Worm (Caenorhabditis elegans) whole organism, young adult: ENCODE results near the gene npr-28.

Source experiments
- B0019.2 ChIP-seq: fragments of 200-800 bp; sonication (Bioruptor generic); conservative IDR thresholded peaks from 2 replicates; pipeline ENCODE4 v1.3.6; 2022; ENCODE audit warnings: missing genetic modification reagents, missing genetic modification characterization, missing compliant biosample characterization
- B0035.1 ChIP-seq: sonication (generic microtip); optimal IDR thresholded peaks from 2 replicates; lab custom pipeline; 2016; ENCODE audit warnings: missing genetic modification characterization, mild to moderate bottlenecking, missing compliant biosample characterization, missing genotype, missing genetic modification reagents
- C06A6.2 ChIP-seq: fragments of 200-800 bp; sonication (Bioruptor generic); conservative IDR thresholded peaks from 2 replicates; pipeline ENCODE4 v1.3.6; 2022; ENCODE audit warnings: missing genetic modification characterization, missing compliant biosample characterization
- D2030.7 ChIP-seq: fragments of 200-800 bp; sonication (Bioruptor generic); IDR thresholded peaks from 2 replicates; pipeline ENCODE4 v1.3.6; 2022; ENCODE audit warnings: missing genetic modification reagents, missing genetic modification characterization, missing compliant biosample characterization
- F57A8.1 ChIP-seq: fragments of 200-800 bp; sonication (Bioruptor generic); optimal IDR thresholded peaks from 2 replicates; lab custom pipeline; 2018; ENCODE audit warnings: mild to moderate bottlenecking, missing genetic modification characterization, moderate library complexity, missing compliant biosample characterization
- K11D2.4 ChIP-seq: fragments of 200-800 bp; sonication (Bioruptor generic); IDR thresholded peaks from 2 replicates; pipeline ENCODE4 v1.3.6; 2022; ENCODE audit warnings: missing genetic modification reagents, missing genetic modification characterization, missing compliant biosample characterization
- T26A5.8 ChIP-seq: sonication (generic microtip); optimal IDR thresholded peaks from 2 replicates; lab custom pipeline; 2016; ENCODE audit warnings: missing genetic modification characterization, missing compliant biosample characterization
- Y53G8AR.9 ChIP-seq: fragments of 200-800 bp; sonication (Bioruptor generic); conservative IDR thresholded peaks from 2 replicates; pipeline ENCODE4 v1.3.6; 2022; ENCODE audit warnings: missing genetic modification reagents, missing genetic modification characterization, missing compliant biosample characterization
- athp-1 ChIP-seq: sonication (generic microtip); optimal IDR thresholded peaks from 2 replicates; lab custom pipeline; 2017; ENCODE audit warnings: mild to moderate bottlenecking, missing genetic modification characterization, missing compliant biosample characterization
- bed-1 ChIP-seq: fragments of 200-800 bp; sonication (Bioruptor generic); IDR thresholded peaks from 2 replicates; pipeline ENCODE4 v1.3.6; 2022; ENCODE audit warnings: missing genetic modification reagents, missing genetic modification characterization, missing compliant biosample characterization
- ceh-58 ChIP-seq: fragments of 200-800 bp; sonication (Bioruptor generic); IDR thresholded peaks from 2 replicates; pipeline ENCODE4 v1.3.6; 2022; ENCODE audit warnings: missing genetic modification characterization, missing compliant biosample characterization
- dox-1 ChIP-seq: fragments of 200-800 bp; sonication (Bioruptor generic); IDR thresholded peaks from 2 replicates; pipeline ENCODE4 v1.3.6; 2022; ENCODE audit warnings: missing genetic modification reagents, missing genetic modification characterization, missing compliant biosample characterization
- dpff-1 ChIP-seq: sonication (generic microtip); optimal IDR thresholded peaks from 2 replicates; lab custom pipeline; 2017; ENCODE audit warnings: mild to moderate bottlenecking, missing genetic modification characterization, missing compliant biosample characterization
- efl-1 ChIP-seq: fragments of 150-350 bp; optimal IDR thresholded peaks from 2 replicates; lab custom pipeline; 2014; ENCODE audit warnings: missing biosample characterization, missing genetic modification reagents, missing genetic modification characterization
- egl-44 ChIP-seq: fragments of 200-800 bp; sonication (Bioruptor generic); IDR thresholded peaks from 2 replicates; pipeline ENCODE4 v1.3.6; 2022; ENCODE audit warnings: missing genetic modification reagents, missing genetic modification characterization, missing compliant biosample characterization
- ekl-4 ChIP-seq: fragments of 200-800 bp; sonication (Bioruptor generic); IDR thresholded peaks from 2 replicates; pipeline ENCODE4 v1.3.6; 2022; ENCODE audit warnings: missing genetic modification reagents, missing genetic modification characterization, missing compliant biosample characterization
- ets-4 ChIP-seq: fragments of 200-800 bp; sonication (Bioruptor generic); optimal IDR thresholded peaks from 2 replicates; lab custom pipeline; 2018; ENCODE audit warnings: mild to moderate bottlenecking, missing genetic modification characterization, missing compliant biosample characterization
- fkh-3 ChIP-seq: sonication (generic microtip); optimal IDR thresholded peaks from 2 replicates; lab custom pipeline; 2016; ENCODE audit warnings: mild to moderate bottlenecking, missing genetic modification characterization, missing compliant biosample characterization
- hmg-20 ChIP-seq: fragments of 200-800 bp; sonication (Bioruptor generic); IDR thresholded peaks from 2 replicates; pipeline ENCODE4 v1.3.6; 2022; ENCODE audit warnings: missing genetic modification reagents, missing genetic modification characterization, missing compliant biosample characterization
- hrde-1 ChIP-seq: sonication (generic microtip); optimal IDR thresholded peaks from 2 replicates; lab custom pipeline; 2016; ENCODE audit warnings: missing genetic modification characterization, mild to moderate bottlenecking, missing compliant biosample characterization, moderate library complexity, missing genotype, missing genetic modification reagents, borderline replicate concordance
- hsf-1 ChIP-seq: fragments of 200-800 bp; sonication (Bioruptor generic); IDR thresholded peaks from 2 replicates; pipeline ENCODE4 v1.3.6; 2022; ENCODE audit warnings: missing genetic modification reagents, missing genetic modification characterization, missing compliant biosample characterization
- let-526 ChIP-seq: fragments of 200-800 bp; sonication (Bioruptor generic); IDR thresholded peaks from 2 replicates; pipeline ENCODE4 v1.3.6; 2022; ENCODE audit warnings: missing genetic modification reagents, missing genetic modification characterization, missing compliant biosample characterization
- lir-1 ChIP-seq: fragments of 200-800 bp; sonication (Bioruptor generic); conservative IDR thresholded peaks from 2 replicates; pipeline ENCODE4 v1.3.6; 2022; ENCODE audit warnings: missing genetic modification reagents, missing genetic modification characterization, missing compliant biosample characterization
- lsy-27 ChIP-seq: sonication (generic microtip); optimal IDR thresholded peaks from 2 replicates; lab custom pipeline; 2017; ENCODE audit warnings: missing genetic modification characterization, mild to moderate bottlenecking, missing compliant biosample characterization, antibody characterized with exemption, missing genotype, borderline replicate concordance; ENCODE audit not compliant: insufficient read depth
- mcd-1 ChIP-seq: fragments of 200-800 bp; sonication (Bioruptor generic); IDR thresholded peaks from 2 replicates; pipeline ENCODE4 v1.3.6; 2022; ENCODE audit warnings: missing genetic modification reagents, missing genetic modification characterization, missing compliant biosample characterization
- nhr-80 ChIP-seq: sonication (generic microtip); optimal IDR thresholded peaks from 2 replicates; lab custom pipeline; 2016; ENCODE audit warnings: missing genetic modification characterization, missing compliant biosample characterization
- rec-8 ChIP-seq, 2 experiments: sonication (generic microtip); optimal IDR thresholded peaks; 2 replicates each; lab custom pipeline; 2016; ENCODE audit warnings: mild to moderate bottlenecking in 2 of 2, missing genetic modification characterization in 2 of 2, missing genetic modification reagents in 2 of 2, missing genotype in 2 of 2, missing biosample characterization in 1 of 2, missing compliant biosample characterization in 1 of 2, moderate library complexity in 1 of 2
- rpc-1 ChIP-seq, 2 experiments: fragments of 150-350 bp in 1 of 2; sonication (generic microtip) in 1 of 2; optimal IDR thresholded peaks; 2 replicates each; lab custom pipeline; 2014 to 2018; ENCODE audit warnings: missing biosample characterization in 1 of 2, missing genetic modification characterization in 1 of 2, missing genetic modification reagents in 1 of 2, missing genotype in 1 of 2
- sdz-38 ChIP-seq: sonication (generic microtip); optimal IDR thresholded peaks from 2 replicates; lab custom pipeline; 2016; ENCODE audit warnings: missing genotype, missing genetic modification characterization, missing compliant biosample characterization
- sea-2 ChIP-seq: fragments of 200-800 bp; sonication (Bioruptor generic); IDR thresholded peaks from 2 replicates; pipeline ENCODE4 v1.3.6; 2022; ENCODE audit warnings: missing genetic modification characterization, missing compliant biosample characterization
- somi-1 ChIP-seq: fragments of 200-800 bp; sonication (Bioruptor generic); optimal IDR thresholded peaks from 2 replicates; lab custom pipeline; 2018; ENCODE audit warnings: mild to moderate bottlenecking, missing genetic modification characterization, missing compliant biosample characterization
- tlf-1 ChIP-seq: fragments of 200-800 bp; sonication (Bioruptor generic); optimal IDR thresholded peaks from 2 replicates; lab custom pipeline; 2018; ENCODE audit warnings: mild to moderate bottlenecking, missing genetic modification characterization, missing compliant biosample characterization
- xnd-1 ChIP-seq: sonication (generic microtip); optimal IDR thresholded peaks from 2 replicates; lab custom pipeline; 2016; ENCODE audit warnings: missing genotype, missing genetic modification reagents, missing genetic modification characterization, missing compliant biosample characterization
- zfh-2 ChIP-seq: fragments of 200-800 bp; sonication (Bioruptor generic); conservative IDR thresholded peaks from 2 replicates; pipeline ENCODE4 v1.3.6; 2022; ENCODE audit warnings: missing genetic modification reagents, missing genetic modification characterization, missing compliant biosample characterization
- ztf-22 ChIP-seq: fragments of 200-800 bp; sonication (Bioruptor generic); optimal IDR thresholded peaks from 2 replicates; lab custom pipeline; 2018; ENCODE audit warnings: mild to moderate bottlenecking, missing genetic modification characterization, moderate library complexity, missing compliant biosample characterization
- ztf-26 ChIP-seq: sonication (generic microtip); optimal IDR thresholded peaks from 2 replicates; lab custom pipeline; 2017; ENCODE audit warnings: missing genetic modification characterization, missing compliant biosample characterization
- ztf-28 ChIP-seq: fragments of 200-800 bp; sonication (Bioruptor generic); IDR thresholded peaks from 2 replicates; pipeline ENCODE4 v1.3.6; 2022; ENCODE audit warnings: missing genetic modification reagents, missing genetic modification characterization, missing compliant biosample characterization
- ztf-3 ChIP-seq: fragments of 200-800 bp; sonication (Bioruptor generic); optimal IDR thresholded peaks from 2 replicates; lab custom pipeline; 2018; ENCODE audit warnings: mild to moderate bottlenecking, missing genetic modification characterization, missing compliant biosample characterization

Gene npr-28

DNA sequence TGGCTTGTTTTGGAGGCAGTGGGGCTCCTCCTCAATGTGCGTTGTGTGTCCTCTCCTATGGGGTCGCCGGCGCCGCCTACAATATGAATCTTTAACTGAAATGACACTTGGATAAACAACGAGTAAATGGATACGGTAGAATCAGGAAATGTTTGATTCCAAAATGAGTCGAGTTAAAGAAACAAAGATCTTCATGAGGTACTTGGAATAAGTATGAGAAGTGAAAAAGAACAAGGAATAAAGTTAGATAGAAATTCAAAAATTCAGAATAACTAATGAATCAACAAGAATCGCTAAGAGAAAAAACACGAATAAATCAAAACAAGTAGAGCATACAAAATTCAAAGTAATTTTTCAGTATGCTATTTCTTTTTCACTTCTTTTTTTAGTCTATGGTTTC lies at the start of gene npr-28:
npr-28 (minus strand) TSS at position 101 of the 400 bp plus-strand sequence.
- TF ChIP-seq dpff-1 (tag; lab: Kevin White, UChicago) (no peak), let-526 (0 out of 2 replicates have a peak, but pooled peaks have one; percentile 25)
- TF ChIP-seq, all 124 proteins: peak for 1

ce11 chrX:8394279-8394678 lies 43.4 kb upstream of the npr-28 start:
- no peak for TF ChIP-seq lir-1 (GFP tag; lab: Robert Waterston, UW)
- no peak for TF ChIP-seq ets-4 (GFP tag; lab: Kevin White, UChicago)
- no peak for TF ChIP-seq rpc-1 (optimal IDR thresholded peaks at IDR 0.05; lab: Kevin White, UChicago)
- no peak for TF ChIP-seq rpc-1 (tag; optimal IDR thresholded peaks at IDR 0.05; lab: Kevin White, UChicago)
- TF ChIP-seq mcd-1 (GFP tag; lab: Robert Waterston, UW): no peak
- TF ChIP-seq bed-1: no peak
- TF ChIP-seq athp-1 (tag; lab: Kevin White, UChicago): no peak
- TF ChIP-seq efl-1 (GFP tag; lab: Kevin White, UChicago): no peak
- no peak for TF ChIP-seq sea-2
- no peak for TF ChIP-seq somi-1 (GFP tag; lab: Kevin White, UChicago)
- no peak for TF ChIP-seq ztf-28 (GFP tag; lab: Robert Waterston, UW)
- TF ChIP-seq hmg-20 (GFP tag; lab: Robert Waterston, UW): no peak
- no peak for TF ChIP-seq ztf-3 (GFP tag; lab: Kevin White, UChicago)
- no peak for TF ChIP-seq nhr-80
- no peak for TF ChIP-seq B0035.1 (tag; lab: Kevin White, UChicago)
- no peak for TF ChIP-seq egl-44 (GFP tag; lab: Robert Waterston, UW)

DNA sequence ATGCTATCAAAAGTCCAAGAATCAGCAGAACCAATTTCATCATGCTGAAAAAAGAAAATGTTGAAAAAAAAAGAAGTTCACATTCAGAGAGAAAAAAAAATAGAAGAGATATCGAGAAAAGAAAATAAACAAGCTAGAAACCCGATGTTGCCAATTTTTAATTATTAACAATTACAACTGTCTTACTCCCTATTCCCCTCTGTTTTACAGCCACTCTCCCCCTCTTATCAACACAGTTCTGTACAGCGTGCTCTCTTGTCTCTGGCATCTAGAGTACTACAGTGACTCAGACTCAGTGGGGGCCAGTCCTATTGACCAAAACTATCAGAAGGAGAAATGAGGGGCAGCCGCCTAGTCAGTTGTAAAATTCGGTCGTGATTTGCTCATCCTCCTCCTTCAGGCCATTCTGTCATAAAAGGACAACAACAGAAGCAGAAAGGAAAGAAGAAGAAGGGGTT lies 41.7 kb upstream of the npr-28 start, which contains the start of gene wrk-1:
wrk-1 (minus strand) TSS at position 51 of the 458 bp plus-strand sequence.
- peak; percentile 40; the same call in 1 of the 2 replicates for TF ChIP-seq dox-1 (GFP tag; lab: Robert Waterston, UW)
- peak; percentile 65 for TF ChIP-seq nhr-80
- no peak for TF ChIP-seq hmg-20 (GFP tag; lab: Robert Waterston, UW)
- TF ChIP-seq hrde-1 (tag; lab: Kevin White, UChicago): no peak

DNA sequence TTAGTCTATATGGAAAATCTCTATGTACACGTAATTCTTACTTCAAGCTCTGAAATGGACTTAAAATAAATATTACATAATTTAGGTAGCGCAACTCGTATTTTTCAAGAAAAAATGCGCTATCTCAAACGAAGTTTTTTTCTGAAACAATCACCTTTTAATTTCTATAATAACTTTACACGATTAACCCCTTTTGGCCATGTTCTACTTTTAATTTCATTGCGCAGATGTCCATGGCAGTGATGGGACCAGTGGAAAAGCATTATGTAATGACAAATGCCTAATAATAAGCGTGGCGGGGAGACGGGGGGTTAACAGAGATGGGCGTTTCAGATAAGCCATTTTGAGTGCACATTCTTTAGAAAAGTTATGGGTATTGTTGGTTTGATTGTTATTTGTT lies 40.6 kb upstream of the npr-28 start:
- TF ChIP-seq tlf-1 (GFP tag; lab: Kevin White, UChicago): no peak
- no peak for TF ChIP-seq sdz-38 (tag; lab: Kevin White, UChicago)
- no peak for TF ChIP-seq fkh-3 (tag; lab: Kevin White, UChicago)
- TF ChIP-seq lsy-27 (tag; lab: Kevin White, UChicago): no peak
- TF ChIP-seq ztf-26 (tag; lab: Kevin White, UChicago): no peak
- TF ChIP-seq T26A5.8 (tag; lab: Kevin White, UChicago): no peak
- no peak for TF ChIP-seq K11D2.4 (GFP tag; lab: Robert Waterston, UW)
- no peak for TF ChIP-seq efl-1 (GFP tag; lab: Kevin White, UChicago)
- TF ChIP-seq ekl-4 (GFP tag; lab: Robert Waterston, UW): no peak

DNA sequence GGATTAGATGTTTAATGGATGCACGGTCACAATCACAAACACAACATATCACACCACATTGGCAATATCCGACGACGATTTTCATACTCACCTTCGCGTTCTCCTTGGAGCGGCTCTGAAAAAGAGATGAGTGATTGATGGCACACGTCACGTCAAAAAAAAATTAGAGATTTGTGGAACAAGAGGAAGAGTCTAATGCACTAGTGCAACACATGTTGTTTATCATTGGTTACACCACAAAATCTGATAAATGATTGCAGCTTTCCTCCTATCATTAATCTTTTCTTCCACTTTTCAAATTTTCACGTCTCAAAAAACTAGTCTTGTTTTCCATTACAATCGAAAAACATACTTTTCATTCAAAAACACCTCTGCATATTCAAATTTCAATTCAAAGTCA lies 39.6 kb upstream of the npr-28 start:
- TF ChIP-seq ztf-28 (GFP tag; lab: Robert Waterston, UW): no peak
- TF ChIP-seq D2030.7: no peak
- TF ChIP-seq athp-1 (tag; lab: Kevin White, UChicago): no peak
- TF ChIP-seq xnd-1 (tag; lab: Kevin White, UChicago): no peak
- no peak for TF ChIP-seq hmg-20 (GFP tag; lab: Robert Waterston, UW)
- TF ChIP-seq hsf-1 (GFP tag; lab: Robert Waterston, UW): no peak
- TF ChIP-seq zfh-2 (GFP tag; lab: Robert Waterston, UW): no peak
- TF ChIP-seq T26A5.8 (tag; lab: Kevin White, UChicago): no peak
- no peak for TF ChIP-seq ceh-58
- TF ChIP-seq ztf-22 (GFP tag; lab: Kevin White, UChicago): no peak
- TF ChIP-seq Y53G8AR.9 (GFP tag; lab: Robert Waterston, UW): no peak
- no peak for TF ChIP-seq rec-8 (tag; optimal IDR thresholded peaks at IDR 0.05; lab: Kevin White, UChicago)
- no peak for TF ChIP-seq F57A8.1
- no peak for TF ChIP-seq C06A6.2 (GFP tag; lab: Robert Waterston, UW)
- TF ChIP-seq efl-1 (GFP tag; lab: Kevin White, UChicago): no peak
- TF ChIP-seq B0019.2: no peak
- no peak for TF ChIP-seq ztf-3 (GFP tag; lab: Kevin White, UChicago)
